Fruit fly (Drosophila melanogaster) Kc167 (cell line): ENCODE results near the gene CG14221.

Experiments used
- Myc ChIP-seq: fragments of >200 bp; optimal IDR thresholded peaks from 2 replicates; lab custom pipeline; 2017; ENCODE audit warnings: missing external identifiers
- Sin3A ChIP-seq: fragments of >200 bp; optimal IDR thresholded peaks from 2 replicates; lab custom pipeline; 2018; ENCODE audit warnings: missing external identifiers
- h ChIP-seq: fragments of >200 bp; optimal IDR thresholded peaks from 3 replicates; lab custom pipeline; 2018; ENCODE audit warnings: missing external identifiers
- insv ChIP-seq: fragments of >200 bp; optimal IDR thresholded peaks from 3 replicates; lab custom pipeline; 2018; ENCODE audit warnings: missing external identifiers
- psq ChIP-seq: fragments of >200 bp; optimal IDR thresholded peaks from 2 replicates; lab custom pipeline; 2017; ENCODE audit warnings: missing external identifiers
- ttk ChIP-seq: sonication (Bioruptor generic); optimal IDR thresholded peaks from 2 replicates; lab custom pipeline; 2017; ENCODE audit warnings: missing external identifiers

- no peak for TF ChIP-seq psq (lab: Kevin White, UChicago)
- TF ChIP-seq Myc (lab: Kevin White, UChicago) = no peak
- no peak for TF ChIP-seq insv (lab: Kevin White, UChicago)
- TF ChIP-seq Sin3A (lab: Kevin White, UChicago) = no peak
- no peak for TF ChIP-seq h (lab: Kevin White, UChicago)
- no peak for TF ChIP-seq ttk (lab: Kevin White, UChicago)
Measured at dm6 chrX:19585142-19585541, 35.9 kb downstream of the CG14221 start.
